Worm (Caenorhabditis elegans): Measurements from ENCODE around the gene cal-4.

- no peak for TF ChIP-seq nhr-11 (tag; optimal IDR thresholded peaks at IDR 0.05)
- TF ChIP-seq ceh-82 (tag; optimal IDR thresholded peaks at IDR 0.05) = no peak
- TF ChIP-seq fos-1 (tag; optimal IDR thresholded peaks at IDR 0.05) = no peak
- no peak for TF ChIP-seq aly-2 (tag; optimal IDR thresholded peaks at IDR 0.05)
- TF ChIP-seq ceh-28 (tag; optimal IDR thresholded peaks at IDR 0.05) = no peak
- no peak for TF ChIP-seq elt-3 (tag; optimal IDR thresholded peaks at IDR 0.05)
- no peak for TF ChIP-seq nhr-77 (tag; optimal IDR thresholded peaks at IDR 0.05)
- TF ChIP-seq jun-1 (tag; optimal IDR thresholded peaks at IDR 0.05) = no peak
- TF ChIP-seq ceh-16 (tag; optimal IDR thresholded peaks at IDR 0.05) = no peak
- TF ChIP-seq nhr-76 (tag; optimal IDR thresholded peaks at IDR 0.05) = no peak
These were observed 44.1 kb downstream of the cal-4 start for ce11 chrIV:10565282-10565681.

Data from whole organism, L3 larva.